Worm (Caenorhabditis elegans): ENCODE results near the gene M116.5.

The M116.5 gene

DNA sequence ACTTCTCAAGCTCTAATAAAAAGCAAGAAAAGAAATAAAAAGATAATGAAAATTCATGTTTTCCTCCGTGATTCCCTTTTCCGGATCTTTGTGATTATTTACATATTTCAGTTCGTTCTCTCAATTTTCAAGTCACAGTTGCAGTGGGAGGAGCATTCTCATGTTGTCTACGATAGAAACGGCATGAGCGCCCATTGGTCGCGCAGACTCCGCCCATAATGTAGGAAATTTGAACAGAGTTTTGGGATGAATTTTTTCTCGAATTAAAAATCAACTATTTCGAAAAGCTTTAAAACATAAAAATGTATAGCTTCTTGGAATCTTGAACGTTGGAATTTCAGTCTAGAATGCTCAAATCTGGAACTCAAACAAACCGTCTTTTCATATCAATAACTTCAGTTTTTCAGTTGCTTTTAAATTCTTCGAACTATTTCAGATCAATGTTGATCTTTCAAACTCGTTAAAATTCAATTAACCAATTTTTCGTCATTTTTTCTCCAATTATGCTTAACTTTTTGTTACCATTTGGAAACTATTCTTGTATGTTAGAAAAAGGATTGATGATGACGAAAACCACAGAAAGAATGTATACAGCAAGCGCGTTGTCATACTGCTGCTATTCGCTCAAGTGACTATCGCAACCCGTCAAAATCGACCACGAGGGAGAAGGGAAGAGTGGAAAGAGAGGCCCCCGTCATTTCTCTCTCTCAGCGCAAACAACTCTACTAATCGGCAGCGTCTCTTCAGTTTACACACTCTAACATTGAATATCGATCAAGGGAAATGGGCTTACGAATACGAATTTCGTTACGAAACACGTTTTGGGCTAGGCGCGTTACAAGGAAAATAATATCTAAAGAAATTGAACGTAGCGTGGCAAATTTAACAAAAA, 11.0 kb upstream of the M116.5 start:
- no peak for TF ChIP-seq hnd-1 (tag; optimal IDR thresholded peaks at IDR 0.05)
- TF ChIP-seq ama-1 (optimal IDR thresholded peaks at IDR 0.05), result peak; percentile 51
- 0 out of 2 replicates have a peak, but pooled peaks have one; percentile 35 for TF ChIP-seq flt-1 (GFP tag; IDR thresholded peaks at IDR 0.05)
- TF ChIP-seq F13C5.2 (tag; optimal IDR thresholded peaks at IDR 0.05), result no peak
- no peak; the same call in 1 of the 2 replicates for TF ChIP-seq pes-1 (GFP tag; IDR thresholded peaks at IDR 0.05)
- TF ChIP-seq tra-4 (tag; optimal IDR thresholded peaks at IDR 0.05), result no peak
- no peak for TF ChIP-seq tbx-11 (GFP tag; IDR thresholded peaks at IDR 0.05)
- no peak for TF ChIP-seq B0310.2 (tag; optimal IDR thresholded peaks at IDR 0.05)
- no peak for TF ChIP-seq ceh-36 (tag; optimal IDR thresholded peaks at IDR 0.05)
- TF ChIP-seq sea-1 (GFP tag; conservative IDR thresholded peaks at IDR 0.05), result no peak; the same call in 1 of the 2 replicates
- no peak for TF ChIP-seq hmg-4 (GFP tag; optimal IDR thresholded peaks at IDR 0.05)
- no peak for TF ChIP-seq hmbx-1 (tag; optimal IDR thresholded peaks at IDR 0.05)
- TF ChIP-seq tbx-37 (GFP tag; conservative IDR thresholded peaks at IDR 0.05), result 0 out of 2 replicates have a peak, but pooled peaks have one; percentile 10
- TF ChIP-seq ets-7 (tag; optimal IDR thresholded peaks at IDR 0.05), result no peak
- peak; percentile 11 for TF ChIP-seq aly-1 (tag; optimal IDR thresholded peaks at IDR 0.05)
- TF ChIP-seq scrt-1 (GFP tag; IDR thresholded peaks at IDR 0.05), result no peak
- no peak for TF ChIP-seq ceh-13 (GFP tag; optimal IDR thresholded peaks at IDR 0.05)

DNA sequence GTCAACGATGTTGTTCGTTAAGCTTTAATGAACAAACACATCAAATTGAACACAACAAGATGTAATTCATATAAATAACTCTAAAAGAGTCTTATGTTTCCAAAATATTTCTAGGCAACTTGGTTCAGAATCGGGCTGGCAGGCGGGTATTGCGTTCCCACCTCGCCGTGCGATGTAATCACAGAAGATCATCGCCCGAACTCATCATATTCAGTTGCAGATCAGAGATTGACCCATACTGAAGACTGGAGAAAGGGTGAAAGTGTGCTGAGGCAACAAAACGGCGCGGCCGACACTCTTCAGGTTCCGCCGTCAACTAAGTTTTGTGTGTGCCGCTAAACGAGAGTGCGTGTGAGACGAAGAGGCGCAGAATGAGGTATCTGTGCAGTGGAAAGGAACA, 7.6 kb upstream of the M116.5 start:
- TF ChIP-seq ets-7 (tag; optimal IDR thresholded peaks at IDR 0.05) (peak; percentile 1), pes-1 (GFP tag; IDR thresholded peaks at IDR 0.05) (peak; percentile 59), aly-1 (tag; optimal IDR thresholded peaks at IDR 0.05) (peak; percentile 59), ama-1 (optimal IDR thresholded peaks at IDR 0.05) (peak; percentile 92), hmbx-1 (tag; optimal IDR thresholded peaks at IDR 0.05) (no peak), ceh-13 (GFP tag; optimal IDR thresholded peaks at IDR 0.05) (no peak), B0310.2 (tag; optimal IDR thresholded peaks at IDR 0.05) (peak; percentile 28), tbx-37 (GFP tag; conservative IDR thresholded peaks at IDR 0.05) (no peak), tbx-11 (GFP tag; IDR thresholded peaks at IDR 0.05) (no peak), sea-1 (GFP tag; conservative IDR thresholded peaks at IDR 0.05) (peak; percentile 48; the same call in 1 of the 2 replicates), hmg-4 (GFP tag; optimal IDR thresholded peaks at IDR 0.05) (no peak), tra-4 (tag; optimal IDR thresholded peaks at IDR 0.05) (peak; percentile 16), ceh-36 (tag; optimal IDR thresholded peaks at IDR 0.05) (peak; percentile 12), hnd-1 (tag; optimal IDR thresholded peaks at IDR 0.05) (no peak), scrt-1 (GFP tag; IDR thresholded peaks at IDR 0.05) (no peak), flt-1 (GFP tag; IDR thresholded peaks at IDR 0.05) (peak; percentile 11; the same call in 1 of the 2 replicates), F13C5.2 (tag; optimal IDR thresholded peaks at IDR 0.05) (peak; percentile 59)

DNA sequence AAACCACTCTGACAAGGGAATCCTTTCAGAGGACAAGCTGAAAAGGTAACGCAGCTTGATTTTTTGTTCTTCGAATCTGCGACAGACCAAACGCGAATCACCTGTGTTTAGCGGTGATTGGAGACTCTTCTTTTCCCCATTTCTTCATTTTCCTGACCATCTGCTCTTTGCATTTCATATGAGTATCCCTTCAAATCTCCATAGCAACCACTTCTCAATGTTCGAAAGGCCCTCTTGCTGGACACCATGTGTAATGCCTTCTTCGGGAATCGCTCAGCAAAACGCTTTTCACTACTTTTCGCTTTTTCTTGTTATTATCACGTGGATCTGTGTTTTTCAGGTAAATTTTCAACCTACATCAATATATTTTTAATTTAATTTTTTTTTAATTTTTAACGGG, 5.7 kb upstream of the M116.5 start, which contains the start of the genes T26A8.3 and tmem-231:
T26A8.3 (minus strand) TSS at position 101 of the 400 bp plus-strand sequence.
tmem-231 (plus strand) TSS at position 249 of the 400 bp plus-strand sequence.
- TF ChIP-seq scrt-1 (GFP tag; IDR thresholded peaks at IDR 0.05) (no peak), sea-1 (GFP tag; conservative IDR thresholded peaks at IDR 0.05) (no peak), tra-4 (tag; optimal IDR thresholded peaks at IDR 0.05) (no peak), pes-1 (GFP tag; IDR thresholded peaks at IDR 0.05) (no peak), aly-1 (tag; optimal IDR thresholded peaks at IDR 0.05) (no peak), ets-7 (tag; optimal IDR thresholded peaks at IDR 0.05) (no peak), tbx-11 (GFP tag; IDR thresholded peaks at IDR 0.05) (no peak), ceh-13 (GFP tag; optimal IDR thresholded peaks at IDR 0.05) (no peak), hmbx-1 (tag; optimal IDR thresholded peaks at IDR 0.05) (no peak), ama-1 (optimal IDR thresholded peaks at IDR 0.05) (no peak), tbx-37 (GFP tag; conservative IDR thresholded peaks at IDR 0.05) (no peak), hmg-4 (GFP tag; optimal IDR thresholded peaks at IDR 0.05) (no peak), B0310.2 (tag; optimal IDR thresholded peaks at IDR 0.05) (no peak), F13C5.2 (tag; optimal IDR thresholded peaks at IDR 0.05) (no peak), ceh-36 (tag; optimal IDR thresholded peaks at IDR 0.05) (no peak)

DNA sequence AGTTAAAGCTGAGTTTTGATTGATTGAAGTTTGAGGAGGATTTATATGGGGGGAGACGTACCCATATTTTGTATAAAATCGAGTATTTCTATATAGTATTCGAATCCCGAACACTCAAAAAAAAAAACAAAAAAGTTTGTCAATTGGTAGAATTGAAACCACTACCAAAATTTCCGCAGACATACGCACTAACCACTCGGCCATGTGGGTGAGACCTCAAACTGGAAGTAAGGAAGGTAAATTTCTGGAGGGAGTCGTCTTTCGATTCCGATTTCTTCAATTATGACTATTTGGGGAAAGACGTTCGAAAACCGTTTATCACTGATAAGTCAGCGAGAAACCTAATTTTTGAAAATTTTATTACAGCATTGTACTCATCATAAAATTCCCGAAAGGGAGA, 8.3 kb downstream of the M116.5 start:
- TF ChIP-seq tbx-11 (GFP tag; IDR thresholded peaks at IDR 0.05) (peak; percentile 66), sea-1 (GFP tag; conservative IDR thresholded peaks at IDR 0.05) (peak; percentile 72; the same call in 1 of the 2 replicates), pes-1 (GFP tag; IDR thresholded peaks at IDR 0.05) (peak; percentile 79), flt-1 (GFP tag; IDR thresholded peaks at IDR 0.05) (peak; percentile 69), scrt-1 (GFP tag; IDR thresholded peaks at IDR 0.05) (peak; percentile 74)

DNA sequence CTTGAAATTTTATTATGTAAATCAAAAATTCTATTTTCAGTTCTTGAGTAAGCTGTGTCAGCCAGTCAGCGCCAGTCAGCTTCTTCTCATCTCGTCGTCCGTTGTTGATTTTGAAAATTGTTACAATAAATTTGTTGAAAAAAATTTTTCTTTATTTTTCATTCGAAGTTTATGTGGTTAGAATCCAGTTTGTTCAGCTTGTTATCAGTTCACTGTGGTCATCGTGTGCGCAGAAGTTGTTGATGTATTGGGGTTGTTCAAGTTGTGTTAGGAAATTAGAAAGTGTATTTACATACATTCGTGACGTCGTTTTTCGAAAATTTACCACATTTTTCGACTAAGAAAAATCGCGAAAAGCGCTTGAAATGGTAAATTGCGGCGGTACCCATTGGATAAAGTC, 23.0 kb downstream of the M116.5 start:
- TF ChIP-seq pes-1 (GFP tag; IDR thresholded peaks at IDR 0.05), result no peak
- no peak for TF ChIP-seq hmg-4 (GFP tag; optimal IDR thresholded peaks at IDR 0.05)
- TF ChIP-seq hmbx-1 (tag; optimal IDR thresholded peaks at IDR 0.05), result no peak

DNA sequence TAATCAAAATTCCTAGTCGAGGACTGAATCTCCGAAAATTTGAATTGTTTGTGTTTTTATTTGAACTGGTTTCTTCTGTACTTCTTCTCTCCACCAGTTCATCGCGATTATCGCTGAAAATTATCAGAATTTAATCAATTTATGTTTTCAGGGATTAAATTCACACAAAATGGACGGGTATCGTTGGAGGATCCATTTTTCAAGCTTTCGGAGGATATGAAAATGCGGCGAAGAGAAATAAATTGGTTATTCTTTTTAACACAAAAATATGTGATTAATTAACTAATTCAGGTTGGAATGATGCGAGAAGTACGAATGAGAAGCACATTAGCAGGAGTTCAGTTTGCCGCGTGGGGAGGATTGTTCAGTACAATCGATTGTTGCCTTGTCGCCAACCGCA, 24.5 kb downstream of the M116.5 start, which contains the start of gene timm-17B.2:
timm-17B.2 (plus strand) TSS at position 301 of the 400 bp plus-strand sequence.
- TF ChIP-seq hmg-4 (GFP tag; optimal IDR thresholded peaks at IDR 0.05) (no peak), tbx-11 (GFP tag; IDR thresholded peaks at IDR 0.05) (no peak), B0310.2 (tag; optimal IDR thresholded peaks at IDR 0.05) (no peak), flt-1 (GFP tag; IDR thresholded peaks at IDR 0.05) (no peak), ceh-13 (GFP tag; optimal IDR thresholded peaks at IDR 0.05) (no peak), ets-7 (tag; optimal IDR thresholded peaks at IDR 0.05) (no peak), sea-1 (GFP tag; conservative IDR thresholded peaks at IDR 0.05) (no peak), pes-1 (GFP tag; IDR thresholded peaks at IDR 0.05) (no peak), scrt-1 (GFP tag; IDR thresholded peaks at IDR 0.05) (no peak), hmbx-1 (tag; optimal IDR thresholded peaks at IDR 0.05) (no peak), aly-1 (tag; optimal IDR thresholded peaks at IDR 0.05) (no peak), ceh-36 (tag; optimal IDR thresholded peaks at IDR 0.05) (no peak), tbx-37 (GFP tag; conservative IDR thresholded peaks at IDR 0.05) (no peak), ama-1 (optimal IDR thresholded peaks at IDR 0.05) (no peak), tra-4 (tag; optimal IDR thresholded peaks at IDR 0.05) (no peak), F13C5.2 (tag; optimal IDR thresholded peaks at IDR 0.05) (no peak), hnd-1 (tag; optimal IDR thresholded peaks at IDR 0.05) (no peak)
